Worm (Caenorhabditis elegans) whole organism, young adult: Measurements from ENCODE around the gene D1054.5.
A peak's percentile ranks its signal among the peaks of the same experiment; 100 is the strongest.

ENCODE experiments used
- B0035.1 ChIP-seq: sonication (generic microtip); optimal IDR thresholded peaks from 2 replicates; lab custom pipeline; 2016; ENCODE audit warnings: missing genetic modification characterization, mild to moderate bottlenecking, missing compliant biosample characterization, missing genotype, missing genetic modification reagents
- B0261.1 ChIP-seq: sonication (generic microtip); optimal IDR thresholded peaks from 2 replicates; lab custom pipeline; 2016; ENCODE audit warnings: mild to moderate bottlenecking, missing genetic modification characterization, moderate library complexity, missing compliant biosample characterization
- C06A6.2 ChIP-seq: fragments of 200-800 bp; sonication (Bioruptor generic); conservative IDR thresholded peaks from 2 replicates; pipeline ENCODE4 v1.3.6; 2022; ENCODE audit warnings: missing genetic modification characterization, missing compliant biosample characterization
- C17E4.6 ChIP-seq: fragments of 200-800 bp; sonication (Bioruptor generic); IDR thresholded peaks from 2 replicates; pipeline ENCODE4 v1.3.6; 2022; ENCODE audit warnings: missing genetic modification reagents, missing genetic modification characterization, missing compliant biosample characterization
- F33H1.4 ChIP-seq: fragments of 200-800 bp; sonication (Bioruptor generic); IDR thresholded peaks from 2 replicates; pipeline ENCODE4 v1.3.6; 2022; ENCODE audit warnings: missing genetic modification reagents, missing genetic modification characterization, missing compliant biosample characterization
- F49E8.2 ChIP-seq: sonication (generic microtip); optimal IDR thresholded peaks from 3 replicates; lab custom pipeline; 2017; ENCODE audit warnings: missing genetic modification characterization, mild to moderate bottlenecking, missing compliant biosample characterization, antibody characterized with exemption, moderate library complexity; ENCODE audit not compliant: insufficient read depth
- T07F8.4 ChIP-seq: sonication (generic microtip); optimal IDR thresholded peaks from 2 replicates; lab custom pipeline; 2016; ENCODE audit warnings: mild to moderate bottlenecking, missing genetic modification characterization, moderate library complexity, missing compliant biosample characterization
- Y53F4B.3 ChIP-seq: fragments of 200-800 bp; sonication (Bioruptor generic); IDR thresholded peaks from 2 replicates; pipeline ENCODE4 v1.3.6; 2022; ENCODE audit warnings: missing genetic modification reagents, missing genetic modification characterization, missing compliant biosample characterization
- Y53G8AR.9 ChIP-seq: fragments of 200-800 bp; sonication (Bioruptor generic); conservative IDR thresholded peaks from 2 replicates; pipeline ENCODE4 v1.3.6; 2022; ENCODE audit warnings: missing genetic modification reagents, missing genetic modification characterization, missing compliant biosample characterization
- Y67H2A.10 ChIP-seq: fragments of 200-800 bp; sonication (Bioruptor generic); conservative IDR thresholded peaks from 2 replicates; pipeline ENCODE4 v1.3.6; 2022; ENCODE audit warnings: missing genetic modification reagents, missing genetic modification characterization, missing compliant biosample characterization
- Y95B8A.8 ChIP-seq: fragments of 200-800 bp; sonication (Bioruptor generic); IDR thresholded peaks from 2 replicates; pipeline ENCODE4 v1.3.6; 2022; ENCODE audit warnings: missing genetic modification reagents, missing genetic modification characterization, missing compliant biosample characterization
- ZK185.1 ChIP-seq: sonication (generic microtip); optimal IDR thresholded peaks from 2 replicates; lab custom pipeline; 2016; ENCODE audit warnings: mild to moderate bottlenecking, missing genetic modification characterization, missing compliant biosample characterization; ENCODE audit not compliant: poor library complexity, severe bottlenecking
- aptf-3 ChIP-seq: fragments of 200-800 bp; sonication (Bioruptor generic); IDR thresholded peaks from 2 replicates; pipeline ENCODE4 v1.3.6; 2022; ENCODE audit warnings: missing genetic modification characterization, missing compliant biosample characterization
- attf-6 ChIP-seq: fragments of 200-800 bp; sonication (Bioruptor generic); IDR thresholded peaks from 2 replicates; pipeline ENCODE4 v1.3.6; 2022; ENCODE audit warnings: missing genetic modification reagents, missing genetic modification characterization, missing compliant biosample characterization
- cebp-1 ChIP-seq, 2 experiments: fragments of 200-800 bp in 1 of 2; sonication (Bioruptor generic) in 1 of 2; sonication (generic microtip) in 1 of 2; IDR thresholded peaks in 1 of 2; optimal IDR thresholded peaks in 1 of 2; 2 replicates each; pipeline versions ENCODE4 v1.3.6 to Lab custom; 2017 to 2022; ENCODE audit warnings: missing compliant biosample characterization in 2 of 2, missing genetic modification characterization in 2 of 2, mild to moderate bottlenecking in 1 of 2, missing genetic modification reagents in 1 of 2, moderate library complexity in 1 of 2
- ceh-100 ChIP-seq: fragments of 200-800 bp; sonication (Bioruptor generic); IDR thresholded peaks from 2 replicates; pipeline ENCODE4 v1.3.6; 2022; ENCODE audit warnings: missing genetic modification reagents, missing genetic modification characterization, missing compliant biosample characterization
- ceh-40 ChIP-seq: fragments of 200-800 bp; sonication (Bioruptor generic); IDR thresholded peaks from 2 replicates; pipeline ENCODE4 v1.3.6; 2022; ENCODE audit warnings: missing genetic modification characterization, missing compliant biosample characterization
- ceh-91 ChIP-seq: fragments of 200-800 bp; sonication (Bioruptor generic); IDR thresholded peaks from 2 replicates; pipeline ENCODE4 v1.3.6; 2022; ENCODE audit warnings: missing genetic modification reagents, missing genetic modification characterization, missing compliant biosample characterization
- dox-1 ChIP-seq: fragments of 200-800 bp; sonication (Bioruptor generic); IDR thresholded peaks from 2 replicates; pipeline ENCODE4 v1.3.6; 2022; ENCODE audit warnings: missing genetic modification reagents, missing genetic modification characterization, missing compliant biosample characterization
- dpl-1 ChIP-seq: fragments of 150-350 bp; optimal IDR thresholded peaks from 2 replicates; lab custom pipeline; 2014; ENCODE audit warnings: missing biosample characterization, missing genetic modification reagents, missing genetic modification characterization
- efl-1 ChIP-seq: fragments of 150-350 bp; optimal IDR thresholded peaks from 2 replicates; lab custom pipeline; 2014; ENCODE audit warnings: missing biosample characterization, missing genetic modification reagents, missing genetic modification characterization
- ekl-4 ChIP-seq: fragments of 200-800 bp; sonication (Bioruptor generic); IDR thresholded peaks from 2 replicates; pipeline ENCODE4 v1.3.6; 2022; ENCODE audit warnings: missing genetic modification reagents, missing genetic modification characterization, missing compliant biosample characterization
- fkh-3 ChIP-seq: sonication (generic microtip); optimal IDR thresholded peaks from 2 replicates; lab custom pipeline; 2016; ENCODE audit warnings: mild to moderate bottlenecking, missing genetic modification characterization, missing compliant biosample characterization
- hmg-1.2 ChIP-seq: fragments of 200-800 bp; sonication (Bioruptor generic); IDR thresholded peaks from 2 replicates; pipeline ENCODE4 v1.3.6; 2022; ENCODE audit warnings: missing genetic modification reagents, missing genetic modification characterization, missing compliant biosample characterization
- hsf-1 ChIP-seq: fragments of 200-800 bp; sonication (Bioruptor generic); IDR thresholded peaks from 2 replicates; pipeline ENCODE4 v1.3.6; 2022; ENCODE audit warnings: missing genetic modification reagents, missing genetic modification characterization, missing compliant biosample characterization
- lin-26 ChIP-seq: fragments of 200-800 bp; sonication (Bioruptor generic); IDR thresholded peaks from 2 replicates; pipeline ENCODE4 v1.3.6; 2022; ENCODE audit warnings: missing genetic modification reagents, missing genetic modification characterization, missing compliant biosample characterization
- lin-40 ChIP-seq: sonication (generic microtip); optimal IDR thresholded peaks from 2 replicates; lab custom pipeline; 2016; ENCODE audit warnings: missing genetic modification characterization, mild to moderate bottlenecking, missing compliant biosample characterization, missing genotype, missing genetic modification reagents
- lin-54 ChIP-seq: fragments of 200-800 bp; sonication (Bioruptor generic); optimal IDR thresholded peaks from 2 replicates; lab custom pipeline; 2018; ENCODE audit warnings: mild to moderate bottlenecking, missing genetic modification characterization, missing compliant biosample characterization
- lsl-1 ChIP-seq: fragments of 200-800 bp; sonication (Bioruptor generic); optimal IDR thresholded peaks from 2 replicates; lab custom pipeline; 2018; ENCODE audit warnings: mild to moderate bottlenecking, missing genetic modification characterization, moderate library complexity, missing compliant biosample characterization
- madf-3 ChIP-seq: fragments of 200-800 bp; sonication (Bioruptor generic); IDR thresholded peaks from 2 replicates; pipeline ENCODE4 v1.3.6; 2022; ENCODE audit warnings: missing genetic modification reagents, missing genetic modification characterization, missing compliant biosample characterization
- madf-6 ChIP-seq: fragments of 200-800 bp; sonication (Bioruptor generic); IDR thresholded peaks from 2 replicates; pipeline ENCODE4 v1.3.6; 2022; ENCODE audit warnings: missing genetic modification reagents, missing genetic modification characterization, missing compliant biosample characterization
- madf-8 ChIP-seq: fragments of 200-800 bp; sonication (Bioruptor generic); conservative IDR thresholded peaks from 2 replicates; pipeline ENCODE4 v1.3.6; 2022; ENCODE audit warnings: missing genetic modification reagents, missing genetic modification characterization, missing compliant biosample characterization
- mcd-1 ChIP-seq: fragments of 200-800 bp; sonication (Bioruptor generic); IDR thresholded peaks from 2 replicates; pipeline ENCODE4 v1.3.6; 2022; ENCODE audit warnings: missing genetic modification reagents, missing genetic modification characterization, missing compliant biosample characterization
- mel-28 ChIP-seq: sonication (generic microtip); optimal IDR thresholded peaks from 2 replicates; lab custom pipeline; 2016; ENCODE audit warnings: borderline replicate concordance, mild to moderate bottlenecking, missing genetic modification characterization, missing compliant biosample characterization
- nfya-1 ChIP-seq: sonication (generic microtip); optimal IDR thresholded peaks from 2 replicates; lab custom pipeline; 2017; ENCODE audit warnings: antibody characterized with exemption, missing compliant biosample characterization, missing genetic modification characterization, borderline replicate concordance; ENCODE audit not compliant: insufficient read depth
- nfya-2 ChIP-seq: fragments of 200-800 bp; sonication (Bioruptor generic); IDR thresholded peaks from 2 replicates; pipeline ENCODE4 v1.3.6; 2022; ENCODE audit warnings: missing genetic modification reagents, missing genetic modification characterization, missing compliant biosample characterization
- nfyb-1 ChIP-seq: fragments of 200-800 bp; sonication (Bioruptor generic); IDR thresholded peaks from 2 replicates; pipeline ENCODE4 v1.3.6; 2022; ENCODE audit warnings: missing genetic modification reagents, missing genetic modification characterization, missing compliant biosample characterization
- nhr-120 ChIP-seq: fragments of 200-800 bp; sonication (Bioruptor generic); IDR thresholded peaks from 2 replicates; pipeline ENCODE4 v1.3.6; 2022; ENCODE audit warnings: missing genetic modification characterization, missing compliant biosample characterization
- pbrm-1 ChIP-seq: fragments of 200-800 bp; sonication (Bioruptor generic); IDR thresholded peaks from 2 replicates; pipeline ENCODE4 v1.3.6; 2022; ENCODE audit warnings: missing genetic modification reagents, missing genetic modification characterization, missing compliant biosample characterization
- rec-8 ChIP-seq, 2 experiments: sonication (generic microtip); optimal IDR thresholded peaks; 2 replicates each; lab custom pipeline; 2016; ENCODE audit warnings: mild to moderate bottlenecking in 2 of 2, missing genetic modification characterization in 2 of 2, missing genetic modification reagents in 2 of 2, missing genotype in 2 of 2, missing biosample characterization in 1 of 2, missing compliant biosample characterization in 1 of 2, moderate library complexity in 1 of 2
- sdz-38 ChIP-seq: sonication (generic microtip); optimal IDR thresholded peaks from 2 replicates; lab custom pipeline; 2016; ENCODE audit warnings: missing genotype, missing genetic modification characterization, missing compliant biosample characterization
- sea-2 ChIP-seq: fragments of 200-800 bp; sonication (Bioruptor generic); IDR thresholded peaks from 2 replicates; pipeline ENCODE4 v1.3.6; 2022; ENCODE audit warnings: missing genetic modification characterization, missing compliant biosample characterization
- snpc-1.1 ChIP-seq: sonication (generic microtip); optimal IDR thresholded peaks from 2 replicates; lab custom pipeline; 2017; ENCODE audit warnings: missing genetic modification characterization, mild to moderate bottlenecking, missing compliant biosample characterization, antibody characterized with exemption, moderate library complexity, missing genotype, missing genetic modification reagents; ENCODE audit not compliant: insufficient read depth
- sptf-2 ChIP-seq: fragments of 200-800 bp; sonication (Bioruptor generic); optimal IDR thresholded peaks from 2 replicates; lab custom pipeline; 2018; ENCODE audit warnings: mild to moderate bottlenecking, missing genetic modification characterization, missing compliant biosample characterization
- ztf-18 ChIP-seq: sonication (generic microtip); optimal IDR thresholded peaks from 2 replicates; lab custom pipeline; 2016; ENCODE audit warnings: missing genotype, mild to moderate bottlenecking, missing genetic modification characterization, missing compliant biosample characterization
- ztf-26 ChIP-seq: sonication (generic microtip); optimal IDR thresholded peaks from 2 replicates; lab custom pipeline; 2017; ENCODE audit warnings: missing genetic modification characterization, missing compliant biosample characterization

D1054.5 gene

ce11 chrV:10813425-10814156 is 37.2 kb upstream of the D1054.5 start, which contains the start of the genes C29A12.1 and lig-1:
Gene C29A12.1 (minus strand): TSS chrV:10813487.
Gene lig-1 (plus strand): TSS chrV:10814106.
- TF ChIP-seq dox-1 (GFP tag; lab: Robert Waterston, UW) = peak; percentile 79
- TF ChIP-seq C06A6.2 (GFP tag; lab: Robert Waterston, UW) = no peak
- TF ChIP-seq snpc-1.1 (tag; lab: Kevin White, UChicago) = no peak
- peak; percentile 55 for TF ChIP-seq lin-54
- TF ChIP-seq hsf-1 = 0 out of 2 replicates have a peak, but pooled peaks have one; percentile 57
- TF ChIP-seq nfya-1 = no peak
- TF ChIP-seq ekl-4 = peak; percentile 25; the same call in 1 of the 2 replicates
- no peak for TF ChIP-seq Y67H2A.10 (GFP tag; lab: Robert Waterston, UW)
- TF ChIP-seq mel-28 (tag; lab: Kevin White, UChicago) = no peak
- peak; percentile 70 for TF ChIP-seq efl-1 (GFP tag; lab: Kevin White, UChicago)
- TF ChIP-seq sptf-2 (GFP tag; lab: Kevin White, UChicago) = no peak
- TF ChIP-seq hmg-1.2 (GFP tag; lab: Robert Waterston, UW) = peak; percentile 66; the same call in 1 of the 2 replicates
- TF ChIP-seq Y53F4B.3 (GFP tag; lab: Robert Waterston, UW) = no peak
- TF ChIP-seq ZK185.1 (tag; lab: Kevin White, UChicago) = no peak
- no peak for TF ChIP-seq ceh-40 (GFP tag; lab: Robert Waterston, UW)
- 0 out of 2 replicates have a peak, but pooled peaks have one; percentile 35 for TF ChIP-seq ceh-100
- TF ChIP-seq madf-3 (GFP tag; lab: Robert Waterston, UW) = peak; percentile 83
- peak; percentile 30 for TF ChIP-seq dpl-1 (GFP tag; lab: Kevin White, UChicago)
- TF ChIP-seq lin-26 (GFP tag; lab: Robert Waterston, UW) = 0 out of 2 replicates have a peak, but pooled peaks have one; percentile 18
- no peak for TF ChIP-seq nhr-120
- peak; percentile 86 for TF ChIP-seq ceh-91 (GFP tag; lab: Robert Waterston, UW)
- TF ChIP-seq F33H1.4 (GFP tag; lab: Robert Waterston, UW) = peak; percentile 51
- peak; percentile 73 for TF ChIP-seq F49E8.2 (tag; lab: Kevin White, UChicago)
- TF ChIP-seq T07F8.4 = no peak
- TF ChIP-seq B0035.1 (tag; lab: Kevin White, UChicago) = no peak
- TF ChIP-seq cebp-1 (GFP tag; IDR thresholded peaks at IDR 0.05; lab: Robert Waterston, UW) = no peak
- no peak for TF ChIP-seq cebp-1 (tag; optimal IDR thresholded peaks at IDR 0.05; lab: Kevin White, UChicago)
- TF ChIP-seq lin-40 = no peak
- peak; percentile 83 for TF ChIP-seq madf-6 (GFP tag; lab: Robert Waterston, UW)
- TF ChIP-seq lsl-1 (GFP tag; lab: Kevin White, UChicago) = peak; percentile 87
- TF ChIP-seq pbrm-1 (GFP tag; lab: Robert Waterston, UW) = peak; percentile 30; the same call in 1 of the 2 replicates
- TF ChIP-seq nfyb-1 (GFP tag; lab: Robert Waterston, UW) = no peak
- 0 out of 2 replicates have a peak, but pooled peaks have one; percentile 8 for TF ChIP-seq Y95B8A.8 (GFP tag; lab: Robert Waterston, UW)
- no peak for TF ChIP-seq fkh-3 (tag; lab: Kevin White, UChicago)
- no peak for TF ChIP-seq B0261.1 (tag; lab: Kevin White, UChicago)
- TF ChIP-seq ztf-18 (tag; lab: Kevin White, UChicago) = peak; percentile 26
- TF ChIP-seq sdz-38 (tag; lab: Kevin White, UChicago) = no peak
- TF ChIP-seq sea-2 (GFP tag; lab: Robert Waterston, UW) = no peak
- peak; percentile 65 for TF ChIP-seq madf-8 (GFP tag; lab: Robert Waterston, UW)
- no peak for TF ChIP-seq rec-8 (tag; optimal IDR thresholded peaks at IDR 0.05; lab: Kevin White, UChicago)
- TF ChIP-seq Y53G8AR.9 (GFP tag; lab: Robert Waterston, UW) = no peak
- no peak for TF ChIP-seq C17E4.6 (GFP tag; lab: Robert Waterston, UW)
- no peak for TF ChIP-seq aptf-3
- no peak for TF ChIP-seq ztf-26 (tag; lab: Kevin White, UChicago)
- TF ChIP-seq mcd-1 = peak; percentile 68
- no peak for TF ChIP-seq attf-6 (GFP tag; lab: Robert Waterston, UW)
- TF ChIP-seq nfya-2 (GFP tag; lab: Robert Waterston, UW) = no peak
